Worm (Caenorhabditis elegans) whole organism, mixed stage, embryonic: ENCODE measurements around the gene gpr-1.

Experiments
- blmp-1 ChIP-seq: fragments of 150-350 bp; optimal IDR thresholded peaks from 2 replicates; lab custom pipeline; 2014; ENCODE audit warnings: missing biosample characterization, missing genetic modification characterization
- ces-1 ChIP-seq: fragments of 150-350 bp; optimal IDR thresholded peaks from 2 replicates; lab custom pipeline; 2014; ENCODE audit warnings: missing biosample characterization, missing genetic modification reagents, missing genetic modification characterization
- elt-3 ChIP-seq: fragments of 150-350 bp; optimal IDR thresholded peaks from 2 replicates; lab custom pipeline; 2014; ENCODE audit warnings: missing biosample characterization, missing genetic modification characterization
- lsy-2 ChIP-seq: fragments of 150-350 bp; optimal IDR thresholded peaks from 2 replicates; lab custom pipeline; 2014; ENCODE audit warnings: missing biosample characterization, missing genetic modification characterization
- mep-1 ChIP-seq: fragments of 150-350 bp; optimal IDR thresholded peaks from 2 replicates; lab custom pipeline; 2017; ENCODE audit warnings: missing biosample characterization, missing genetic modification reagents, missing genetic modification characterization, inconsistent platforms
- nhr-12 ChIP-seq: fragments of 150-350 bp; optimal IDR thresholded peaks from 2 replicates; lab custom pipeline; 2014; ENCODE audit warnings: missing biosample characterization, missing genetic modification characterization
- nhr-28 ChIP-seq: fragments of 150-350 bp; optimal IDR thresholded peaks from 2 replicates; lab custom pipeline; 2014; ENCODE audit warnings: missing biosample characterization, missing genetic modification characterization
- snpc-4 ChIP-seq: fragments of 150-350 bp; optimal IDR thresholded peaks from 2 replicates; lab custom pipeline; 2014; ENCODE audit warnings: missing biosample characterization, missing genetic modification characterization
- unc-62 ChIP-seq: fragments of 150-350 bp; optimal IDR thresholded peaks from 2 replicates; lab custom pipeline; 2014; ENCODE audit warnings: missing biosample characterization, missing genetic modification reagents, missing genetic modification characterization

DNA sequence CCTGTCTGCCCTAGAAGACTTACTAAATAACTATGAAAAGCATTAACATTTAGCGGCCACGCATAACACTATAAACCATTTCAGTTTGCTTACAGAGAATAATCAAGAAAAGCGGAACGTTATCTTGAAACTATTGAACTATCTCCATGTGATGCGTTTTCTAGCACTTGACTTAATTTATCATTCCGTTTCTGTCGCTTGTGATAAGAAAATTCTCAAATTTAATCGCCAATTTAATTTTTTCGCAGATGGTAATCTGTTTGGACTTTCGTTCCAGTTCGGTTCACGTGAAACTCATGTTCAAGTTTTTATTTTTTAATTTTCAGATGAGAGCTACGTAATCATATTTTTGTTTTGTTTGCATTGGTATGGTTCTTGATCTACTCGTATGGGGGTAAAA lies 28.2 kb downstream of the gpr-1 start:
- TF ChIP-seq nhr-12 (tag; lab: Kevin White, UChicago) (no peak), lsy-2 (tag; lab: Kevin White, UChicago) (no peak), mep-1 (tag; lab: Kevin White, UChicago) (no peak), snpc-4 (tag; lab: Kevin White, UChicago) (no peak), unc-62 (GFP tag; lab: Kevin White, UChicago) (no peak), elt-3 (tag; lab: Kevin White, UChicago) (no peak), nhr-28 (tag; lab: Kevin White, UChicago) (no peak), ces-1 (GFP tag; lab: Kevin White, UChicago) (no peak), blmp-1 (tag; lab: Kevin White, UChicago) (no peak)
